Worm (Caenorhabditis elegans) whole organism, mixed stage, embryonic: Measurements from ENCODE around the gene R10D12.6.

ENCODE experiments used
- M03D4.4 ChIP-seq: sonication (generic microtip); optimal IDR thresholded peaks from 2 replicates; lab custom pipeline; 2017; ENCODE audit warnings: mild to moderate bottlenecking, missing genetic modification characterization, missing compliant biosample characterization
- bed-3 ChIP-seq: fragments of 200-800 bp; sonication (Bioruptor generic); optimal IDR thresholded peaks from 3 replicates; lab custom pipeline; 2018; ENCODE audit warnings: mild to moderate bottlenecking, missing genetic modification characterization, moderate library complexity, missing compliant biosample characterization
- blmp-1 ChIP-seq: fragments of 150-350 bp; optimal IDR thresholded peaks from 2 replicates; lab custom pipeline; 2014; ENCODE audit warnings: missing biosample characterization, missing genetic modification characterization
- ceh-39 ChIP-seq: fragments of 150-350 bp; optimal IDR thresholded peaks from 2 replicates; lab custom pipeline; 2014; ENCODE audit warnings: missing biosample characterization, missing genetic modification characterization
- ceh-43 ChIP-seq: fragments of 200-800 bp; sonication (Bioruptor generic); optimal IDR thresholded peaks from 2 replicates; lab custom pipeline; 2018; ENCODE audit warnings: mild to moderate bottlenecking, missing genetic modification characterization, moderate library complexity, missing compliant biosample characterization
- ceh-83 ChIP-seq: fragments of 200-800 bp; sonication (Bioruptor generic); optimal IDR thresholded peaks from 2 replicates; lab custom pipeline; 2018; ENCODE audit warnings: mild to moderate bottlenecking, missing genetic modification characterization, missing compliant biosample characterization
- ces-1 ChIP-seq: fragments of 150-350 bp; optimal IDR thresholded peaks from 2 replicates; lab custom pipeline; 2014; ENCODE audit warnings: missing biosample characterization, missing genetic modification reagents, missing genetic modification characterization
- cnd-1 ChIP-seq: fragments of 200-800 bp; sonication (Bioruptor generic); optimal IDR thresholded peaks from 2 replicates; lab custom pipeline; 2018; ENCODE audit warnings: mild to moderate bottlenecking, missing genetic modification characterization, missing compliant biosample characterization
- elt-1 ChIP-seq: sonication (generic microtip); optimal IDR thresholded peaks from 2 replicates; lab custom pipeline; 2017; ENCODE audit warnings: missing genetic modification characterization, mild to moderate bottlenecking, missing compliant biosample characterization, antibody characterized with exemption, moderate library complexity, borderline replicate concordance; ENCODE audit not compliant: insufficient read depth
- elt-3 ChIP-seq: fragments of 150-350 bp; optimal IDR thresholded peaks from 2 replicates; lab custom pipeline; 2014; ENCODE audit warnings: missing biosample characterization, missing genetic modification characterization
- flh-1 ChIP-seq: fragments of 200-800 bp; sonication (Bioruptor generic); optimal IDR thresholded peaks from 2 replicates; lab custom pipeline; 2018; ENCODE audit warnings: mild to moderate bottlenecking, missing genetic modification characterization, moderate library complexity, missing compliant biosample characterization
- ham-2 ChIP-seq: fragments of 200-800 bp; sonication (Bioruptor generic); optimal IDR thresholded peaks from 2 replicates; lab custom pipeline; 2018; ENCODE audit warnings: mild to moderate bottlenecking, missing genetic modification characterization, missing compliant biosample characterization
- hlh-1 ChIP-seq: fragments of 150-350 bp; optimal IDR thresholded peaks from 2 replicates; lab custom pipeline; 2014; ENCODE audit warnings: missing biosample characterization, missing genetic modification reagents, missing genetic modification characterization
- lin-13 ChIP-seq: fragments of 150-350 bp; optimal IDR thresholded peaks from 2 replicates; lab custom pipeline; 2014; ENCODE audit warnings: missing biosample characterization, missing genetic modification characterization
- lin-32 ChIP-seq: fragments of 200-800 bp; sonication (Bioruptor generic); optimal IDR thresholded peaks from 2 replicates; lab custom pipeline; 2018; ENCODE audit warnings: mild to moderate bottlenecking, missing genetic modification characterization, missing compliant biosample characterization
- lsy-2 ChIP-seq: fragments of 150-350 bp; optimal IDR thresholded peaks from 2 replicates; lab custom pipeline; 2014; ENCODE audit warnings: missing biosample characterization, missing genetic modification characterization
- mab-5 ChIP-seq: fragments of 150-350 bp; optimal IDR thresholded peaks from 2 replicates; lab custom pipeline; 2014; ENCODE audit warnings: missing biosample characterization, missing genetic modification characterization
- nhr-12 ChIP-seq: fragments of 150-350 bp; optimal IDR thresholded peaks from 2 replicates; lab custom pipeline; 2014; ENCODE audit warnings: missing biosample characterization, missing genetic modification characterization
- nhr-2 ChIP-seq: fragments of 150-350 bp; optimal IDR thresholded peaks from 2 replicates; lab custom pipeline; 2014; ENCODE audit warnings: missing biosample characterization, missing genetic modification characterization
- nhr-28 ChIP-seq: fragments of 150-350 bp; optimal IDR thresholded peaks from 2 replicates; lab custom pipeline; 2014; ENCODE audit warnings: missing biosample characterization, missing genetic modification characterization
- nhr-76 ChIP-seq: sonication (generic microtip); optimal IDR thresholded peaks from 2 replicates; lab custom pipeline; 2017; ENCODE audit warnings: missing biosample characterization, missing genetic modification characterization
- pha-4 ChIP-seq: fragments of 150-350 bp; optimal IDR thresholded peaks from 2 replicates; lab custom pipeline; 2018; ENCODE audit warnings: missing biosample characterization, missing genetic modification reagents, missing genetic modification characterization
- sem-2 ChIP-seq: fragments of 200-800 bp; sonication (Bioruptor generic); optimal IDR thresholded peaks from 2 replicates; lab custom pipeline; 2018; ENCODE audit warnings: mild to moderate bottlenecking, missing genetic modification characterization, missing compliant biosample characterization
- snpc-4 ChIP-seq: fragments of 150-350 bp; optimal IDR thresholded peaks from 2 replicates; lab custom pipeline; 2014; ENCODE audit warnings: missing biosample characterization, missing genetic modification characterization
- sptf-1 ChIP-seq: sonication (generic microtip); optimal IDR thresholded peaks from 2 replicates; lab custom pipeline; 2017; ENCODE audit warnings: mild to moderate bottlenecking, missing genetic modification characterization, moderate library complexity, missing compliant biosample characterization
- tbx-8 ChIP-seq: fragments of 200-800 bp; sonication (Bioruptor generic); optimal IDR thresholded peaks from 2 replicates; lab custom pipeline; 2018; ENCODE audit warnings: mild to moderate bottlenecking, missing genetic modification characterization, moderate library complexity, missing compliant biosample characterization
- unc-39 ChIP-seq: fragments of 150-350 bp; optimal IDR thresholded peaks from 2 replicates; lab custom pipeline; 2014; ENCODE audit warnings: missing biosample characterization, missing genetic modification characterization
- unc-62 ChIP-seq: fragments of 150-350 bp; optimal IDR thresholded peaks from 2 replicates; lab custom pipeline; 2014; ENCODE audit warnings: missing biosample characterization, missing genetic modification reagents, missing genetic modification characterization
- zip-8 ChIP-seq: fragments of 150-350 bp; optimal IDR thresholded peaks from 2 replicates; lab custom pipeline; 2014; ENCODE audit warnings: missing biosample characterization, missing genetic modification characterization
- ztf-11 ChIP-seq: fragments of 150-350 bp; optimal IDR thresholded peaks from 2 replicates; lab custom pipeline; 2014; ENCODE audit warnings: missing biosample characterization, missing genetic modification characterization

R10D12.6 gene

DNA sequence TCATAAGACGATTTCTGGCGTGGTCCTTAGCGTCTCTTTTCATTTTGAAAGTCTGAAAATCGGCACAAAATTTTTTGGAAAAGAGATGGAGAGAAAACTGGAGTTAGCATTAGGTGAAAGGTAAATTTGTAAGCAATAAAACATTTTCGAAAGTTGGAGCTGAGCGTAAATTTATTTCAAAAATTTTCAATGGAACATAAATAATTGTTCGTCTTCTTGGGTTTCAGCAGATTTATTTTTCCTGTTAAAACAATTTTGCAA is 40.3 kb upstream of the R10D12.6 start, which contains the start of gene C06B3.6:
TSS of gene C06B3.6 (minus strand) at position 52 of the 261 bp plus-strand sequence.
- TF ChIP-seq elt-1 (tag; lab: Kevin White, UChicago): no peak
- TF ChIP-seq nhr-28 (tag; lab: Kevin White, UChicago): no peak
- TF ChIP-seq flh-1 (GFP tag; lab: Kevin White, UChicago): no peak
- no peak for TF ChIP-seq nhr-2 (tag; lab: Kevin White, UChicago)
- TF ChIP-seq ceh-39: no peak
- no peak for TF ChIP-seq zip-8
- no peak for TF ChIP-seq ham-2 (GFP tag; lab: Kevin White, UChicago)
- TF ChIP-seq mab-5 (tag; lab: Kevin White, UChicago): no peak
- no peak for TF ChIP-seq snpc-4 (tag; lab: Kevin White, UChicago)
- TF ChIP-seq nhr-76 (tag; lab: Kevin White, UChicago): no peak

DNA sequence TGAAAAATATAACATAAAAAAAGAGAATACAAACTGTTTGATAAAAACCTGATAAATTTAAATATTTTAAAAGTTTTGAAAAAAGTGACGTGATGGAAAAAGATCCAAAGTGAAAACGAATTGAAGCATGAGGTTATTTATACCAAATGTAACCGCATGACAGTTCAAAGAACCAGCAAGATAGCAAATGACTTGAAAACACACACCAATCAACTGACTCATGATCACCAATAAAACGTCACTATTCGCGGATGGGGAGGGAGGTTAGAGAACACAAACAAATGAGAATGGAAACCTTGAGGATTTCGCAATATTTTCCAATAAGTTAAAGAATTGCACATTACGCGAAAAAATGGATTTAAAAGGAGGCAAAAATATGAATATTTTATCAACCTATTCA is 39.7 kb upstream of the R10D12.6 start, which contains the start of gene C06B3.7:
TSS of gene C06B3.7 (plus strand) at position 287 of the 400 bp plus-strand sequence.
- TF ChIP-seq elt-1 (tag; lab: Kevin White, UChicago) (no peak), ceh-83 (GFP tag; lab: Kevin White, UChicago) (no peak), ceh-43 (GFP tag; lab: Kevin White, UChicago) (no peak), elt-3 (no peak), hlh-1 (no peak), pha-4 (tag; lab: Kevin White, UChicago) (no peak), M03D4.4 (tag; lab: Kevin White, UChicago) (no peak), cnd-1 (no peak), blmp-1 (tag; lab: Kevin White, UChicago) (no peak), ceh-39 (no peak), lsy-2 (tag; lab: Kevin White, UChicago) (no peak), lin-13 (tag; lab: Kevin White, UChicago) (no peak), unc-39 (tag; lab: Kevin White, UChicago) (no peak), ham-2 (GFP tag; lab: Kevin White, UChicago) (no peak), flh-1 (GFP tag; lab: Kevin White, UChicago) (no peak), unc-62 (GFP tag; lab: Kevin White, UChicago) (no peak), nhr-28 (tag; lab: Kevin White, UChicago) (no peak)

DNA sequence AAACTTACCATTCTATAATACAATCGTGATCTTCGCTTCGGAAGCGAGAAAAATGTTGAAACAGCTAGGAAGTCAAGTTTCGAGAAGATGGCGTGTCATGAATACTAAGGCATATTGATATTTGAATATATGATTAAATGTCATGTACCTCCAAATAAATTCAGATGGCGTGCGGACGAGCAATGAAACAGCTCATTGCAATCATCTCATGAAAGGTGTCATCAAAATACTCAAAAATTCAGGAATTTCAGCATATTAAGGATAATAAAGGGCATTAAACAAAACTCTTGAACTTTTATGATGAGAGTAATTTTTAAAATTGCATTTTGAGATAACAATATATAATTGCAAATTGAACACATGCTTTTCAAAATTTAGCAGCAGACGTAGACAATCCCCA is 33.7 kb upstream of the R10D12.6 start, which contains the start of gene gcy-32:
TSS of gene gcy-32 (minus strand) at position 101 of the 400 bp plus-strand sequence.
- TF ChIP-seq lsy-2 (tag; lab: Kevin White, UChicago): no peak
- TF ChIP-seq bed-3: no peak
- no peak for TF ChIP-seq lin-13 (tag; lab: Kevin White, UChicago)
- no peak for TF ChIP-seq lin-32 (GFP tag; lab: Kevin White, UChicago)
- no peak for TF ChIP-seq tbx-8 (GFP tag; lab: Kevin White, UChicago)
- TF ChIP-seq nhr-12 (tag; lab: Kevin White, UChicago): no peak
- TF ChIP-seq hlh-1: no peak
- no peak for TF ChIP-seq unc-62 (GFP tag; lab: Kevin White, UChicago)
- TF ChIP-seq sptf-1 (tag; lab: Kevin White, UChicago): no peak
- TF ChIP-seq zip-8: no peak
- no peak for TF ChIP-seq pha-4 (tag; lab: Kevin White, UChicago)

DNA sequence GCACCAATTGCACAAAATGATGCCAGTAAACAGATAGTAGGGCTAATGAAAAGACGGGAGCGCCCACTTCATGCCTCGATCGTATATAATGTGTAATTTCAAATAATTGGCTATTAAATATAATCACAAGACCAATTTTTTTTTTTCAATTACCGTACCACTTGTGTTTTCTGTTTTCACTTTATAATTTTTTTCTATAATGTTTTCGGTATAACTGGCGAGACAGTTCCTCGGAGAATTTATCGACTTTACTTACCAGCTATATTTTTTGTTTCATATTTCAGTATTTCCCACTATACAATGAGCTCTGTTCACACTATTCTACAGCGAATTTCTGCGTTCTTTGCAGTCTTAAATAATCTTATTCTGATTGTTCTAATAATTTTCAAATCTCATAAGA is 32.9 kb upstream of the R10D12.6 start, which contains the start of gene str-252:
TSS of gene str-252 (plus strand) at position 301 of the 400 bp plus-strand sequence.
- TF ChIP-seq ces-1 (GFP tag; lab: Kevin White, UChicago) (no peak), sem-2 (GFP tag; lab: Kevin White, UChicago) (no peak), pha-4 (tag; lab: Kevin White, UChicago) (no peak), snpc-4 (tag; lab: Kevin White, UChicago) (no peak), M03D4.4 (tag; lab: Kevin White, UChicago) (no peak), bed-3 (no peak), ztf-11 (no peak), unc-39 (tag; lab: Kevin White, UChicago) (no peak)

DNA sequence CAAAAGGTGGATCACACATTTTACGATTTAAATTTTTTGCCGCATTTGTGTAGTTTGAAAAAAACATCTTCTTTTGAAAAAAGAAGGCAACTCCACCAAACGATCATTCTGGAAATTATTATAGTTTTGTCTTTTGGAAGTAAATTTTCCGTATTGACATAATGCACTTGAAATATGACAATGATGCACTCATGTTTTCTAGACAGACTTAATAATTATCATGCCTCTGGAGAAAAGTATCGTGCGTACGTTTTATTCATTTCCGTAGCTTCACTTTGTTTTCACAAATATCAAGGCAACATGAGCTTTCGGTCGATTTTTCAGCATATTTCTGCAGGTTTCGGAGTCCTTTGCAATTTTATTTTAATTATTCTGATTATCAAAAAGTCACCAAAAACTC is 30.8 kb upstream of the R10D12.6 start, which contains the start of gene str-250:
TSS of gene str-250 (plus strand) at position 301 of the 400 bp plus-strand sequence.
- no peak for TF ChIP-seq flh-1 (GFP tag; lab: Kevin White, UChicago)
- no peak for TF ChIP-seq nhr-76 (tag; lab: Kevin White, UChicago)
- TF ChIP-seq pha-4 (tag; lab: Kevin White, UChicago): no peak
- TF ChIP-seq nhr-12 (tag; lab: Kevin White, UChicago): no peak
- TF ChIP-seq nhr-2 (tag; lab: Kevin White, UChicago): no peak
